Fruit fly (Drosophila melanogaster): Measurements from ENCODE around the gene Msr-110.

Gene Msr-110

dm6 chr3L:5577250-5578138 lies at the start of gene Msr-110:
Msr-110 (minus strand) TSS chr3L:5577348.
- peak; percentile 93 for TF ChIP-seq Sox102F (GFP tag; optimal IDR thresholded peaks at IDR 0.05)
- TF ChIP-seq CG11247 (GFP tag; IDR thresholded peaks at IDR 0.05): peak; percentile 88
- TF ChIP-seq CG5245 (GFP tag; optimal IDR thresholded peaks at IDR 0.05): peak; percentile 67
- TF ChIP-seq CG9215 (GFP tag; IDR thresholded peaks at IDR 0.05): peak; percentile 89
- peak; percentile 76 for TF ChIP-seq CG4820 (GFP tag; optimal IDR thresholded peaks at IDR 0.05)
- peak; percentile 68 for TF ChIP-seq Jarid2 (GFP tag; optimal IDR thresholded peaks at IDR 0.05)
- peak; percentile 60 for TF ChIP-seq kni (GFP tag; optimal IDR thresholded peaks at IDR 0.05)
- peak; percentile 79 for TF ChIP-seq odd (GFP tag; optimal IDR thresholded peaks at IDR 0.05)
- peak; percentile 78; the same call in 3 of the 4 replicates for TF ChIP-seq Gug (GFP tag; IDR thresholded peaks at IDR 0.05)
- TF ChIP-seq CG13624 (GFP tag; optimal IDR thresholded peaks at IDR 0.05): peak; percentile 78
- peak; percentile 64 for TF ChIP-seq exex (tag; optimal IDR thresholded peaks at IDR 0.05)
- TF ChIP-seq btn (GFP tag; optimal IDR thresholded peaks at IDR 0.05): peak; percentile 66
- peak; percentile 74 for TF ChIP-seq CHES-1-like (GFP tag; optimal IDR thresholded peaks at IDR 0.05)
- TF ChIP-seq H15 (GFP tag; IDR thresholded peaks at IDR 0.05): peak; percentile 84
- peak; percentile 77 for TF ChIP-seq gsb-n (tag; optimal IDR thresholded peaks at IDR 0.05)
- TF ChIP-seq zen (tag; optimal IDR thresholded peaks at IDR 0.05): peak; percentile 40
- TF ChIP-seq dan (GFP tag; IDR thresholded peaks at IDR 0.05): peak; percentile 35; the same call in 1 of the 2 replicates
- no peak for TF ChIP-seq CG8478 (optimal IDR thresholded peaks at IDR 0.05)
- TF ChIP-seq CG14710 (tag; optimal IDR thresholded peaks at IDR 0.05): peak; percentile 70
- TF ChIP-seq Antp (GFP tag; optimal IDR thresholded peaks at IDR 0.05): peak; percentile 71
- peak; percentile 96 for TF ChIP-seq dmrt99B (tag; optimal IDR thresholded peaks at IDR 0.05)
- TF ChIP-seq CG12942 (GFP tag; optimal IDR thresholded peaks at IDR 0.05): peak; percentile 67
- peak; percentile 23 for TF ChIP-seq CG17612 (GFP tag; IDR thresholded peaks at IDR 0.05)
- peak; percentile 59 for TF ChIP-seq Atf-2 (GFP tag; optimal IDR thresholded peaks at IDR 0.05)
- TF ChIP-seq run (tag; optimal IDR thresholded peaks at IDR 0.05): peak; percentile 85
- peak; percentile 56 for TF ChIP-seq Ravus (GFP tag; IDR thresholded peaks at IDR 0.05)
- TF ChIP-seq ap (GFP tag; IDR thresholded peaks at IDR 0.05): peak; percentile 65
- TF ChIP-seq gce (GFP tag; IDR thresholded peaks at IDR 0.05): peak; percentile 82; the same call in 2 of the 3 replicates
- peak; percentile 93 for TF ChIP-seq CoRest (tag; optimal IDR thresholded peaks at IDR 0.05)
- TF ChIP-seq CG12769 (tag; optimal IDR thresholded peaks at IDR 0.05): peak; percentile 91
- peak; percentile 39 for TF ChIP-seq vfl (GFP tag; optimal IDR thresholded peaks at IDR 0.05)
- no peak for TF ChIP-seq CG13123 (GFP tag; optimal IDR thresholded peaks at IDR 0.05)
- TF ChIP-seq corto (GFP tag; optimal IDR thresholded peaks at IDR 0.05): peak; percentile 93
- TF ChIP-seq CG9817 (tag; optimal IDR thresholded peaks at IDR 0.05): peak; percentile 91
- peak; percentile 92 for TF ChIP-seq cwo (GFP tag; optimal IDR thresholded peaks at IDR 0.05)
- peak; percentile 81 for TF ChIP-seq Doc2 (GFP tag; IDR thresholded peaks at IDR 0.05)
- TF ChIP-seq CG1603 (tag; optimal IDR thresholded peaks at IDR 0.05): peak; percentile 80
- no peak for TF ChIP-seq Tbp (GFP tag; optimal IDR thresholded peaks at IDR 0.05)
- peak; percentile 94 for TF ChIP-seq slbo (GFP tag; IDR thresholded peaks at IDR 0.05)
- peak; percentile 88 for TF ChIP-seq CG17385 (GFP tag; optimal IDR thresholded peaks at IDR 0.05)
- peak; percentile 92 for TF ChIP-seq tgo (GFP tag; IDR thresholded peaks at IDR 0.05)
- TF ChIP-seq Meics (GFP tag; optimal IDR thresholded peaks at IDR 0.05): peak; percentile 92
- peak; percentile 76 for TF ChIP-seq CG18476 (GFP tag; optimal IDR thresholded peaks at IDR 0.05)
- TF ChIP-seq CG6683 (GFP tag; optimal IDR thresholded peaks at IDR 0.05): peak; percentile 70
- peak; percentile 77 for TF ChIP-seq CG8281 (tag; optimal IDR thresholded peaks at IDR 0.05)
- peak; percentile 69 for TF ChIP-seq CG11696 (GFP tag; IDR thresholded peaks at IDR 0.05)
- TF ChIP-seq CG12391 (tag; optimal IDR thresholded peaks at IDR 0.05): peak; percentile 89
- TF ChIP-seq CG3847 (GFP tag; IDR thresholded peaks at IDR 0.05): peak; percentile 85
